Fruit fly (Drosophila melanogaster): Measurements from ENCODE around the gene CG6833.

DNA sequence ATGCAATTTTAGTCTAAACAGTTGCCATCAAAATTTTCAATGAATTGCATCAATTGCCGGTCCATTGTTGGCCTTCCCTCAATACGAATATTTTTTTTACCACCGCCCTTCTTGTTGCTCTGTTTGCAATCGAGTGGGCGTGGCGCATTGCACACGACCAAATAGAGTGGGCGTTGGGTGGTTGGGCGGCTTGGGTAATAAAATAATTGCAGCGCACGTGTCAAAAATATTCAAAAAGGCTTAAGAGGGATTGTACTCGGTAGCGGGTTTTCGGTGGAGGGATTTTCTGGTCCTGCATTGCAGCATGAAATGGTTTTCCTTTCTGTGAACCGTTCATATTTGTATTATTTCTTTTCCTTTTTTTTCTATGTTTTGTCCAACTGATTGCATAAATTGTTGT is 38.0 kb downstream of the CG6833 start:
- TF ChIP-seq CTCF (optimal IDR thresholded peaks at IDR 0.05) (no peak), CG8478 (optimal IDR thresholded peaks at IDR 0.05) (no peak)
